Fruit fly (Drosophila melanogaster) whole organism, adult: ENCODE results near the gene gb.
A peak's percentile ranks its signal among the peaks of the same experiment; 100 is the strongest.

Experiments
- CG11617 ChIP-seq: fragments of 200-800 bp; sonication (Bioruptor generic); optimal IDR thresholded peaks from 2 replicates; lab custom pipeline; 2017; ENCODE audit warnings: mild to moderate bottlenecking, missing biosample characterization, missing genetic modification reagents, missing genetic modification characterization
- CG12768 ChIP-seq: fragments of 200-800 bp; sonication (Bioruptor generic); optimal IDR thresholded peaks from 2 replicates; lab custom pipeline; 2017; ENCODE audit warnings: missing biosample characterization, missing genetic modification characterization, mild to moderate bottlenecking, moderate library complexity, missing genetic modification reagents
- CG14711 ChIP-seq: fragments of 200-800 bp; sonication (Bioruptor generic); optimal IDR thresholded peaks from 2 replicates; lab custom pipeline; 2018; ENCODE audit warnings: missing biosample characterization, mild to moderate bottlenecking, missing genetic modification characterization, moderate library complexity
- CG1620 ChIP-seq: fragments of 200-800 bp; sonication (Bioruptor generic); optimal IDR thresholded peaks from 2 replicates; lab custom pipeline; 2016; ENCODE audit warnings: missing biosample characterization, missing genetic modification characterization
- CG33017 ChIP-seq: fragments of 200-800 bp; sonication (Bioruptor generic); optimal IDR thresholded peaks from 2 replicates; lab custom pipeline; 2018; ENCODE audit warnings: missing biosample characterization, mild to moderate bottlenecking, missing genetic modification characterization, moderate library complexity
- CG5204 ChIP-seq: fragments of 200-800 bp; sonication (Bioruptor generic); optimal IDR thresholded peaks from 2 replicates; lab custom pipeline; 2016; ENCODE audit warnings: missing biosample characterization, missing genetic modification characterization
- CG7045 ChIP-seq: fragments of 200-800 bp; sonication (Bioruptor generic); optimal IDR thresholded peaks from 2 replicates; lab custom pipeline; 2017; ENCODE audit warnings: missing biosample characterization, mild to moderate bottlenecking, missing genetic modification characterization
- CG7101 ChIP-seq: fragments of 200-800 bp; sonication (Bioruptor generic); optimal IDR thresholded peaks from 2 replicates; lab custom pipeline; 2018; ENCODE audit warnings: missing biosample characterization, mild to moderate bottlenecking, missing genetic modification characterization, moderate library complexity
- Clk ChIP-seq: fragments of 200-800 bp; sonication (Bioruptor generic); optimal IDR thresholded peaks from 2 replicates; lab custom pipeline; 2017; ENCODE audit warnings: missing biosample characterization, missing genetic modification characterization
- Crg-1 ChIP-seq: fragments of 200-800 bp; sonication (Bioruptor generic); optimal IDR thresholded peaks from 2 replicates; lab custom pipeline; 2016; ENCODE audit warnings: missing biosample characterization, missing genetic modification characterization
- Hr96 ChIP-seq: fragments of 200-800 bp; sonication (Bioruptor generic); optimal IDR thresholded peaks from 2 replicates; lab custom pipeline; 2016; ENCODE audit warnings: missing biosample characterization, missing genetic modification characterization
- Mnt ChIP-seq: fragments of 200-800 bp; sonication (Bioruptor generic); optimal IDR thresholded peaks from 2 replicates; lab custom pipeline; 2016; ENCODE audit warnings: missing biosample characterization, mild to moderate bottlenecking, missing genetic modification characterization
- bab1 ChIP-seq: fragments of 200-800 bp; sonication (Bioruptor generic); optimal IDR thresholded peaks from 3 replicates; lab custom pipeline; 2019; ENCODE audit warnings: missing biosample characterization, mild to moderate bottlenecking, missing genetic modification characterization, moderate library complexity
- cic ChIP-seq: fragments of 200-800 bp; sonication (Bioruptor generic); optimal IDR thresholded peaks from 2 replicates; lab custom pipeline; 2017; ENCODE audit warnings: missing biosample characterization, mild to moderate bottlenecking, missing genetic modification characterization, moderate library complexity
- cnc ChIP-seq, 2 experiments: fragments of >200 bp; optimal IDR thresholded peaks; 2 replicates each; lab custom pipeline; 2017
- kay ChIP-seq: fragments of 200-800 bp; sonication (Bioruptor generic); peaks from one replicate; lab custom pipeline; 2016; ENCODE audit warnings: missing biosample characterization, missing genetic modification characterization, borderline replicate concordance
- ovo ChIP-seq: fragments of 200-800 bp; sonication (Bioruptor generic); optimal IDR thresholded peaks from 2 replicates; lab custom pipeline; 2016; ENCODE audit warnings: missing biosample characterization, missing genetic modification characterization
- pad ChIP-seq: fragments of 200-800 bp; sonication (Bioruptor generic); optimal IDR thresholded peaks from 3 replicates; lab custom pipeline; 2017; ENCODE audit warnings: missing biosample characterization, missing genetic modification characterization, mild to moderate bottlenecking, moderate library complexity, missing genetic modification reagents
- tj ChIP-seq: fragments of 200-800 bp; sonication (Bioruptor generic); optimal IDR thresholded peaks from 3 replicates; lab custom pipeline; 2017; ENCODE audit warnings: missing biosample characterization, mild to moderate bottlenecking, missing genetic modification characterization, moderate library complexity
- toe ChIP-seq: fragments of 200-800 bp; sonication (Bioruptor generic); optimal IDR thresholded peaks from 2 replicates; lab custom pipeline; 2016; ENCODE audit warnings: missing biosample characterization, missing genetic modification characterization

gb gene

DNA sequence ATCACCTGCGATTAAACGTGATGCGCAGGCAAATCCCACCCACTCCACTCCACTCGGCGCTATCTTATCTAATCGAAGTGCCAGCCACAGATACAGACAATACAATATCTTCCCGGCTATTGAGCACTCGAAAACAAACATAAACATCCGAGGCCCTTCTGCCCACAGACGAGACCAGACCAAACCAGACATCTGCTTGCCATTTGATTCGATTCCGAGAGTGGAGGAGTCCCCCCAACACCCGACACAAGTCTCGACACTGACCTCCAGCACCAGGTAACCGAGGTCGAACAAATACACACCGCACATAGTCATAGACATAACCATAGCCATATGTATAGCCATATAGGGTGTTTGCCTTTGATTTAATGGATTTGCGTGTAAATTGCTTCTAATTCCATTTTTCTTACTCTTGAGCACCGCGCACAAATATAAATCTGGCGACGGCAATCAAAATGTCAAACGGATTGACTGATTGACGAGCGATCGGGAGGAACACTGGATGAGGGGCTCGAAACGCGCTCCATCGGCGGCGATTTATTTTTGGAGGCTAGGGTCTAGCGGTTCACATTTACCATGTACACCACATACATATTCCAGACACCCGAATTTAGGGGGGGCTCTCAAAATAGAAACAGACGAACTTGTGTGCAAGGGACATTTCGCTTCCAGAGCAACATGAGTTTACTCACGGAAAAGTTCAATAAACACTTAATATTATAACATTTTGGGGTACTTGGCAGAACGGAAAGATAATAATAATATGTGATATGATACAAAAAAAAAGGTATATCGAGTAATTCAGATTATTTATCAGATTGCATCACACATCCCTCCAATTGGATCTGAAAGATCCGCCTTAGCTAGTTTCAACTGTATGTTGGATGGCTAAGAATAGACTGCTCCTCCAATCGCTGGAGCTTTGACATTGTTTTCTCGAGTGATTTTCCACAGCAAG is 37.0 kb upstream of the gb start:
- peak; percentile 12 for TF ChIP-seq CG7101 (tag; lab: Kevin White, UChicago)
- TF ChIP-seq CG7045 (GFP tag; lab: Kevin White, UChicago), result peak; percentile 40
- TF ChIP-seq Hr96 (GFP tag; lab: Kevin White, UChicago), result no peak
- TF ChIP-seq CG11617, result no peak
- no peak for TF ChIP-seq tj
- TF ChIP-seq CG14711, result no peak
- no peak for TF ChIP-seq CG12768 (GFP tag; lab: Kevin White, UChicago)
- no peak for TF ChIP-seq kay (GFP tag; lab: Kevin White, UChicago)
- peak; percentile 51 for TF ChIP-seq cic (GFP tag; lab: Kevin White, UChicago)
- TF ChIP-seq Crg-1 (GFP tag; lab: Kevin White, UChicago), result no peak
- TF ChIP-seq Mnt (GFP tag; lab: Kevin White, UChicago), result no peak
- no peak for TF ChIP-seq bab1 (GFP tag; lab: Kevin White, UChicago)
- no peak for TF ChIP-seq cnc (optimal IDR thresholded peaks at IDR 0.05; lab: Kevin White, UChicago)
- TF ChIP-seq ovo (GFP tag; lab: Kevin White, UChicago), result no peak
- TF ChIP-seq CG5204 (GFP tag; lab: Kevin White, UChicago), result no peak
- TF ChIP-seq toe (GFP tag; lab: Kevin White, UChicago), result no peak
- TF ChIP-seq pad, result no peak
- TF ChIP-seq CG1620 (GFP tag; lab: Kevin White, UChicago), result no peak

DNA sequence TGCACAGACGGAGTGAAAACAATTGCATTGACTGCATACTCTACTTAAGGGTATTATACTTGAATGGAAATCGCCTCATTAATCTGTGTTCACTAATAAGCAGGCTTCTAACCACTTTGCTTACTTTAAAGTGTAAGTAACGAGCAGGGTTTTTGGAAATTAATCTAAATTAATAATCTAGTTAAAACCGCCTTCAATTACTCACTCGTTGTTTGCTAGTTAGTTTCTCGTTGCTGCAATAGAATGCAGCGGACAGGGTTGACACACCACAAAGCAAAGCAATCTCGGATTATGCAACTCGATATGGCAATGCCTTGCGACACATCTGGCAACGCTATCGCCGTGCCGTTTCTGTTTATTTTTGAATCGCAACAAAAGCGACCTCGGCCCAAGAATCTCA is 27.9 kb upstream of the gb start:
- no peak for TF ChIP-seq ovo (GFP tag; lab: Kevin White, UChicago)
- TF ChIP-seq CG14711, result peak; percentile 56
- peak; percentile 38 for TF ChIP-seq kay (GFP tag; lab: Kevin White, UChicago)
- no peak for TF ChIP-seq bab1 (GFP tag; lab: Kevin White, UChicago)

DNA sequence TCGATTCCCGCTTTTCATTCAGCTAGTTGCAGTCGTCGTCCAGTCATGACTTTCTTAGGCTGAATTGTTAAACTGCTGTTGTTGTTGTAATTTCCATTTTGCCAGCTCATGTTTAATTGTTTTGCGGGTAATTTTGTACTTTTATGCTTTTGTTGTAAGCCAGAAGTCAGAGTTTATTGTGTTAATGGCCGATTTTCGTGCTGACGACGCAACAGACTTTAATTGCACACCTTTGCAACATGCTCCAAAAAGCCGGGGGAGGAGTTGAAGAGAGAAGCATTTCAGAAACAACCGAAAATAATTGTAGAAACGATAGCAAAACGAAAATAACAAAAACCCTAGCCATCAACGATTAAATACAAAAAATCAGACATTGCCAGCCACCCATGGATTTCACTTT is 26.6 kb upstream of the gb start:
- TF ChIP-seq tj, result peak; percentile 95
- no peak for TF ChIP-seq ovo (GFP tag; lab: Kevin White, UChicago)

DNA sequence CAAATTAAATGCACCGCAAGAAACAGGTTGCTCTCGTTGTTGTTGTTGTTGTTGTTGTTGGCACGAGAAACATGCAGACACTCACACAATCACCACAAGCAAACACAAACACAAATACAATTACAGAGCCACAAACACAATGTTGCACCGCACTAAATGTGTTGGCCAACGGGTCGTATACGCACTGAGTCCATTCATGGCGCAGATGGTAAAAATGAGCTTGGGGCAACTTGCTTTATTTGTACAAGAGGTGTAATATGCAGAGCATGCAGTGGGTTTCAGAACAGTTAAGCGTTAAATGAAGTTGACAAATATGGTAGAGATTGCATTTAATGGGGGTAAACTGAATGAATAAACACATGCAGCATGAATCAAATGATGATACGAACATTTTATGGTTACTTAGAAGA is 25.8 kb upstream of the gb start:
- TF ChIP-seq tj (no peak), Mnt (GFP tag; lab: Kevin White, UChicago) (no peak), pad (no peak), cnc (optimal IDR thresholded peaks at IDR 0.05; lab: Kevin White, UChicago) (no peak), CG7045 (GFP tag; lab: Kevin White, UChicago) (no peak), CG1620 (GFP tag; lab: Kevin White, UChicago) (no peak), CG12768 (GFP tag; lab: Kevin White, UChicago) (no peak), kay (GFP tag; lab: Kevin White, UChicago) (no peak), cic (GFP tag; lab: Kevin White, UChicago) (no peak), ovo (GFP tag; lab: Kevin White, UChicago) (no peak), CG7101 (tag; lab: Kevin White, UChicago) (no peak), bab1 (GFP tag; lab: Kevin White, UChicago) (no peak), Hr96 (GFP tag; lab: Kevin White, UChicago) (no peak), CG14711 (no peak)

DNA sequence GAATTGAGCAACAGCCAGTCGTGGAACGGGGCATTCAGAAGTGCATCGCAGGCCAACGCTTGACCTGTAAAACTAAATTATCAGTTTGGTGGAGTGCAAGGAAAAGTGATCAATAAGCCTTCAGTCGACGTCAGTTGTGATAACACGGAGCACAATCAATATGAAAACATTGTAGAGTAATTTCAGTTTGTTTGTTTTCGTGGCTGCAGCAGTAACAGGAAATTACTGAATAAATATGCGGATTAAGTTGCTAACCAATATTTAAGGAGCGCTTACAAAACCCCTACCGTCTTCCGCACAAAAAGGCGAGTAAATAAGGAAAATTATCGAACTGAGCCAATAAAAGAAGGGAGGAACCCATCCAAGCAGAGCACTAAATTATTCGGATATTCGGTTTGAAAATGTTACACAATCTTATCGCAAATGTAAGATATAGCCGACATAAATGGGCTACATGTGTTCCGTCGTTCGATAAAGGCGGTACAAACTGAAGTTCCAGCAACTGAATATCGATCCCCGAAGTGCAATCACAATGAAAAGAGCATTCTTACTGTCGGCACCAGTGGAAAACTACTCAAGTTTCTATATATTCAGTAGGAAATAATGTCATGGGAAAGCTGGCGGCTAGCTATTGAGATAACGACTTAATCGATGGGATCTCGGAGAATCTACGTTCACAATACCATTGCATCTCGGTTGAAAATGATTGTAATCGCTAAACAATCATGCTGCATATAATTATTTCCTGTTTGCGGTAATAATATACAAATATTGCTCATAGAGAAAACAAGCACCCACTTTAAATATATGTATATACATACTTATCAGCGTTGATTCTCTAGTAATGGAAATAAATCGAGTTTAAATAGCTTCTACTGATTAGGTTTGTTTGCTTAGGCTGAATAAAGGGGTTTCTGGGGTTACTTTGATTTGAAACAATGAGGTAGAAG is 23.9 kb upstream of the gb start:
- TF ChIP-seq CG33017 (tag; lab: Kevin White, UChicago) (peak; percentile 14), CG14711 (peak; percentile 41), kay (GFP tag; lab: Kevin White, UChicago) (peak; percentile 90), cic (GFP tag; lab: Kevin White, UChicago) (peak; percentile 37), Mnt (GFP tag; lab: Kevin White, UChicago) (no peak), tj (peak; percentile 1), cnc (optimal IDR thresholded peaks at IDR 0.05; lab: Kevin White, UChicago) (no peak), pad (peak; percentile 41), toe (GFP tag; lab: Kevin White, UChicago) (no peak), CG5204 (GFP tag; lab: Kevin White, UChicago) (no peak), CG7045 (GFP tag; lab: Kevin White, UChicago) (peak; percentile 60), Clk (GFP tag; lab: Kevin White, UChicago) (peak; percentile 19), Hr96 (GFP tag; lab: Kevin White, UChicago) (peak; percentile 14), ovo (GFP tag; lab: Kevin White, UChicago) (peak; percentile 60), CG7101 (tag; lab: Kevin White, UChicago) (peak; percentile 67), bab1 (GFP tag; lab: Kevin White, UChicago) (no peak), CG11617 (peak; percentile 65), Crg-1 (GFP tag; lab: Kevin White, UChicago) (peak; percentile 31), CG1620 (GFP tag; lab: Kevin White, UChicago) (peak; percentile 25), CG12768 (GFP tag; lab: Kevin White, UChicago) (peak; percentile 24)
